Fruit fly (Drosophila melanogaster): ENCODE results near the gene Pfdn6.
A peak's percentile ranks its signal among the peaks of the same experiment; 100 is the strongest.

Gene Pfdn6

dm6 chr3L:19928435-19929011, 5.1 kb downstream of the Pfdn6 start, which contains the start of the genes CG8004 and RhoGDI (continued):
- peak; percentile 12 for TF ChIP-seq CG34376 (GFP tag; optimal IDR thresholded peaks at IDR 0.05)
- peak; percentile 50 for TF ChIP-seq CG18262 (tag; optimal IDR thresholded peaks at IDR 0.05)
- TF ChIP-seq hkb (optimal IDR thresholded peaks at IDR 0.05): no peak
- TF ChIP-seq hkb (GFP tag; IDR thresholded peaks at IDR 0.05): peak; percentile 49; the same call in 1 of the 2 replicates
- TF ChIP-seq PHDP (tag; optimal IDR thresholded peaks at IDR 0.05): peak; percentile 66
- peak; percentile 70 for TF ChIP-seq Camta (GFP tag; optimal IDR thresholded peaks at IDR 0.05)
- peak; percentile 90 for TF ChIP-seq trem (tag; optimal IDR thresholded peaks at IDR 0.05)
- TF ChIP-seq mam (GFP tag; optimal IDR thresholded peaks at IDR 0.05): peak; percentile 66
- TF ChIP-seq chn (GFP tag; optimal IDR thresholded peaks at IDR 0.05): peak; percentile 73
- no peak for TF ChIP-seq amos (GFP tag; IDR thresholded peaks at IDR 0.05; ENCODE audit: partially characterized antibody)
- peak; percentile 56; the same call in 1 of the 2 replicates for TF ChIP-seq CG6689 (GFP tag; IDR thresholded peaks at IDR 0.05)
- TF ChIP-seq CG17385 (GFP tag; optimal IDR thresholded peaks at IDR 0.05): peak; percentile 45
- TF ChIP-seq Bteb2 (GFP tag; optimal IDR thresholded peaks at IDR 0.05): peak; percentile 56
- TF ChIP-seq CG15696 (tag; optimal IDR thresholded peaks at IDR 0.05): peak; percentile 56
- no peak for TF ChIP-seq Trl (optimal IDR thresholded peaks at IDR 0.05)
- peak; percentile 77 for TF ChIP-seq Trl (GFP tag; optimal IDR thresholded peaks at IDR 0.05)
- peak; percentile 51 for TF ChIP-seq CG12155 (GFP tag; optimal IDR thresholded peaks at IDR 0.05)
- TF ChIP-seq CG7745 (tag; optimal IDR thresholded peaks at IDR 0.05): no peak
- TF ChIP-seq CG4360 (GFP tag; IDR thresholded peaks at IDR 0.05): 0 out of 2 replicates have a peak, but pooled peaks have one; percentile 18
- peak; percentile 67 for TF ChIP-seq Xrp1 (GFP tag; IDR thresholded peaks at IDR 0.05)
- TF ChIP-seq CG14667 (GFP tag; IDR thresholded peaks at IDR 0.05): 0 out of 2 replicates have a peak, but pooled peaks have one; percentile 14
- TF ChIP-seq NFAT (GFP tag; IDR thresholded peaks at IDR 0.05): peak; percentile 35; the same call in 1 of the 2 replicates
- TF ChIP-seq ttk (GFP tag; IDR thresholded peaks at IDR 0.05): 0 out of 2 replicates have a peak, but pooled peaks have one; percentile 43
- TF ChIP-seq grau (tag; optimal IDR thresholded peaks at IDR 0.05): peak; percentile 72
- TF ChIP-seq wek (GFP tag; optimal IDR thresholded peaks at IDR 0.05): no peak
- no peak for TF ChIP-seq zen2 (GFP tag; IDR thresholded peaks at IDR 0.05; ENCODE audit: partially characterized antibody)
- peak; percentile 70 for TF ChIP-seq stwl (tag; optimal IDR thresholded peaks at IDR 0.05)
- 0 out of 4 replicates have a peak, but pooled peaks have one; percentile 30 for TF ChIP-seq Gug (GFP tag; IDR thresholded peaks at IDR 0.05)
- 0 out of 2 replicates have a peak, but pooled peaks have one; percentile 14 for TF ChIP-seq danr (GFP tag; IDR thresholded peaks at IDR 0.05)
- TF ChIP-seq Antp (GFP tag; optimal IDR thresholded peaks at IDR 0.05): peak; percentile 61
- peak; percentile 40 for TF ChIP-seq cato (GFP tag; optimal IDR thresholded peaks at IDR 0.05; ENCODE audit: borderline replicate concordance)
- peak; percentile 10 for TF ChIP-seq CG8359 (GFP tag; optimal IDR thresholded peaks at IDR 0.05; ENCODE audit: borderline replicate concordance)
- TF ChIP-seq Nf-YC (tag; optimal IDR thresholded peaks at IDR 0.05): peak; percentile 53
- TF ChIP-seq Hsf (GFP tag; optimal IDR thresholded peaks at IDR 0.05): peak; percentile 80
- no peak for TF ChIP-seq sd (tag; optimal IDR thresholded peaks at IDR 0.05)
- TF ChIP-seq pita (GFP tag; optimal IDR thresholded peaks at IDR 0.05): no peak
- TF ChIP-seq onecut (GFP tag; IDR thresholded peaks at IDR 0.05): no peak
- peak; percentile 63 for TF ChIP-seq vfl (GFP tag; optimal IDR thresholded peaks at IDR 0.05)
- no peak for TF ChIP-seq sima (GFP tag; optimal IDR thresholded peaks at IDR 0.05)
- TF ChIP-seq GATAe (GFP tag; conservative IDR thresholded peaks at IDR 0.05): no peak
- TF ChIP-seq eyg (GFP tag; optimal IDR thresholded peaks at IDR 0.05): peak; percentile 23
- no peak for TF ChIP-seq Ravus (GFP tag; IDR thresholded peaks at IDR 0.05)
- TF ChIP-seq CG11696 (GFP tag; IDR thresholded peaks at IDR 0.05): no peak
- TF ChIP-seq Elba2 (GFP tag; optimal IDR thresholded peaks at IDR 0.05): peak; percentile 94
- peak; percentile 62 for TF ChIP-seq CG31441 (GFP tag; IDR thresholded peaks at IDR 0.05)
- peak; percentile 65 for TF ChIP-seq Fer3 (tag; optimal IDR thresholded peaks at IDR 0.05)
- peak; percentile 67; the same call in 1 of the 3 replicates for TF ChIP-seq ken (GFP tag; IDR thresholded peaks at IDR 0.05)
- no peak for TF ChIP-seq da (GFP tag; optimal IDR thresholded peaks at IDR 0.05)
- no peak for TF ChIP-seq CG2875 (GFP tag; optimal IDR thresholded peaks at IDR 0.05)
- peak; percentile 59; the same call in 2 of the 3 replicates for TF ChIP-seq tgo (GFP tag; IDR thresholded peaks at IDR 0.05)
- TF ChIP-seq CG9817 (tag; optimal IDR thresholded peaks at IDR 0.05): peak; percentile 71

All from whole organism, embryonic.